Fruit fly (Drosophila melanogaster) whole organism, pupa: ENCODE measurements around the gene CG42538.

Source experiments
- CG10348 ChIP-seq: fragments of 200-800 bp; sonication (Bioruptor generic); IDR thresholded peaks from 2 replicates; pipeline ENCODE4 v1.3.6; 2022; ENCODE audit warnings: missing biosample characterization, missing genetic modification characterization
- CG12605 ChIP-seq: fragments of 200-800 bp; sonication (Bioruptor generic); IDR thresholded peaks from 2 replicates; pipeline ENCODE4 v1.3.6; 2022; ENCODE audit warnings: missing biosample characterization, missing genetic modification characterization
- CG13204 ChIP-seq: fragments of 200-800 bp; sonication (Bioruptor generic); optimal IDR thresholded peaks from 2 replicates; lab custom pipeline; 2018; ENCODE audit warnings: missing biosample characterization, mild to moderate bottlenecking, missing genetic modification characterization, moderate library complexity
- CG14655 ChIP-seq: fragments of 200-800 bp; sonication (Bioruptor generic); optimal IDR thresholded peaks from 3 replicates; lab custom pipeline; 2017; ENCODE audit warnings: mild to moderate bottlenecking, missing biosample characterization, missing genetic modification reagents, missing genetic modification characterization
- CG15710 ChIP-seq: fragments of 200-800 bp; sonication (Bioruptor generic); optimal IDR thresholded peaks from 2 replicates; lab custom pipeline; 2018; ENCODE audit warnings: missing biosample characterization, mild to moderate bottlenecking, missing genetic modification characterization, moderate library complexity
- CG17806 ChIP-seq: fragments of 200-800 bp; sonication (Bioruptor generic); optimal IDR thresholded peaks from 2 replicates; lab custom pipeline; 2018; ENCODE audit warnings: missing biosample characterization, mild to moderate bottlenecking, missing genetic modification characterization, moderate library complexity
- CG32121 ChIP-seq: fragments of 200-800 bp; sonication (Bioruptor generic); IDR thresholded peaks from 2 replicates; pipeline ENCODE4 v1.3.6; 2022; ENCODE audit warnings: missing biosample characterization, missing genetic modification characterization
- CG34367 ChIP-seq: fragments of 200-800 bp; sonication (Bioruptor generic); optimal IDR thresholded peaks from 2 replicates; lab custom pipeline; 2018; ENCODE audit warnings: missing biosample characterization, mild to moderate bottlenecking, missing genetic modification characterization
- CG4496 ChIP-seq: fragments of 200-800 bp; sonication (Bioruptor generic); IDR thresholded peaks from 3 replicates; pipeline ENCODE4 v1.3.6; 2022; ENCODE audit warnings: missing biosample characterization, missing genetic modification characterization
- CG8159 ChIP-seq: fragments of 200-800 bp; sonication (Bioruptor generic); optimal IDR thresholded peaks from 3 replicates; lab custom pipeline; 2018; ENCODE audit warnings: missing biosample characterization, mild to moderate bottlenecking, missing genetic modification characterization, moderate library complexity
- CG8301 ChIP-seq: fragments of 200-800 bp; sonication (Bioruptor generic); optimal IDR thresholded peaks from 2 replicates; lab custom pipeline; 2018; ENCODE audit warnings: missing biosample characterization, mild to moderate bottlenecking, missing genetic modification characterization
- CG9948 ChIP-seq: fragments of 200-800 bp; sonication (Bioruptor generic); optimal IDR thresholded peaks from 2 replicates; lab custom pipeline; 2018; ENCODE audit warnings: missing biosample characterization, mild to moderate bottlenecking, missing genetic modification characterization, moderate library complexity
- D1 ChIP-seq: fragments of 200-800 bp; sonication (Bioruptor generic); optimal IDR thresholded peaks from 2 replicates; lab custom pipeline; 2018; ENCODE audit warnings: missing biosample characterization, mild to moderate bottlenecking, missing genetic modification characterization, moderate library complexity
- EcR ChIP-seq: fragments of 200-800 bp; sonication (Bioruptor generic); optimal IDR thresholded peaks from 3 replicates; lab custom pipeline; 2019; ENCODE audit warnings: missing biosample characterization, missing genetic modification characterization, mild to moderate bottlenecking, moderate library complexity, missing genetic modification reagents
- Ets98B ChIP-seq: fragments of 200-800 bp; sonication (Bioruptor generic); IDR thresholded peaks from 2 replicates; pipeline ENCODE4 v1.3.6; 2022; ENCODE audit warnings: missing biosample characterization, missing genetic modification characterization
- Pif1A ChIP-seq: fragments of 200-800 bp; sonication (Bioruptor generic); optimal IDR thresholded peaks from 3 replicates; lab custom pipeline; 2016; ENCODE audit warnings: missing biosample characterization, missing genetic modification characterization
- Pif1B ChIP-seq: fragments of 200-800 bp; sonication (Bioruptor generic); optimal IDR thresholded peaks from 3 replicates; lab custom pipeline; 2016; ENCODE audit warnings: missing biosample characterization, missing genetic modification characterization
- Snoo ChIP-seq: fragments of 200-800 bp; sonication (Bioruptor generic); optimal IDR thresholded peaks from 3 replicates; lab custom pipeline; 2017; ENCODE audit warnings: missing biosample characterization, mild to moderate bottlenecking, missing genetic modification characterization, inconsistent platforms
- fd96Ca ChIP-seq: fragments of 200-800 bp; sonication (Bioruptor generic); IDR thresholded peaks from 3 replicates; pipeline ENCODE4 v1.3.6; 2022; ENCODE audit warnings: missing biosample characterization, missing genetic modification characterization
- gl ChIP-seq: fragments of 200-800 bp; sonication (Bioruptor generic); optimal IDR thresholded peaks from 2 replicates; lab custom pipeline; 2018; ENCODE audit warnings: missing biosample characterization, mild to moderate bottlenecking, missing genetic modification characterization
- rn ChIP-seq: fragments of 200-800 bp; sonication (Bioruptor generic); IDR thresholded peaks from 2 replicates; pipeline ENCODE4 v1.3.6; 2022; ENCODE audit warnings: missing biosample characterization, missing genetic modification characterization

The CG42538 gene

DNA sequence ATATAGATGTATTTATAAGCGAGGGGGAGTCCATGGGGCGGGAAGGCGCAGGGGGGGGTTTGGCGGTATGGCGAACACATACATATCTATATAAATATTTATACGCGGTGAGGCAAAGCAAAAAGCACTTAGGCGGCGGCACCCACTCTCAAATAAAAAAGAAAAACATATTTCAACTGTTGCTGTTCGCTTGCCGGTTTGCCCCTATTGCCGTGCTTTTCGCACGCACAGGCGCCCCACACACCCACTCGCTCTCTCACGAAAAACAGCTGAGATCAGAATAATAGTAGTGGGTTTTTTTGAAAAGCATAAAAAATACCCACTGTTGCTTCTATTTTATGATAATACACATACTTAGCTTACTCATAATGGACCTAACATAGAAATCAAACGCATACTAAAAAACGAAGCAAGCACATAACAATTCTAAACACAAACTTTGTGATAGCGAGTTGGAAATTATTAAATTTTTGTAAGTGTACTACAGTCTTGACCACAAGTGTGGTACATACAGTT, 33.1 kb upstream of the CG42538 start:
- TF ChIP-seq CG4496 (GFP tag; lab: Robert Waterston, UW): no peak; the same call in 2 of the 3 replicates
- no peak for TF ChIP-seq Pif1B (GFP tag; lab: Kevin White, UChicago)
- no peak for TF ChIP-seq Snoo (tag; lab: Kevin White, UChicago)
- peak; percentile 62 for TF ChIP-seq Pif1A
- TF ChIP-seq CG15710 (tag; lab: Kevin White, UChicago): peak; percentile 27
- peak; percentile 74 for TF ChIP-seq CG14655
- peak; percentile 77 for TF ChIP-seq Ets98B (GFP tag; lab: Robert Waterston, UW)
- no peak for TF ChIP-seq CG8159 (tag; lab: Kevin White, UChicago)
- TF ChIP-seq CG10348: peak; percentile 60; the same call in 1 of the 2 replicates
- peak; percentile 88 for TF ChIP-seq CG32121
- TF ChIP-seq CG17806: peak; percentile 10
- no peak for TF ChIP-seq CG13204 (GFP tag; lab: Kevin White, UChicago)
- TF ChIP-seq CG12605 (GFP tag; lab: Robert Waterston, UW): peak; percentile 30; the same call in 1 of the 2 replicates
- peak; percentile 73 for TF ChIP-seq CG8301 (tag; lab: Kevin White, UChicago)

DNA sequence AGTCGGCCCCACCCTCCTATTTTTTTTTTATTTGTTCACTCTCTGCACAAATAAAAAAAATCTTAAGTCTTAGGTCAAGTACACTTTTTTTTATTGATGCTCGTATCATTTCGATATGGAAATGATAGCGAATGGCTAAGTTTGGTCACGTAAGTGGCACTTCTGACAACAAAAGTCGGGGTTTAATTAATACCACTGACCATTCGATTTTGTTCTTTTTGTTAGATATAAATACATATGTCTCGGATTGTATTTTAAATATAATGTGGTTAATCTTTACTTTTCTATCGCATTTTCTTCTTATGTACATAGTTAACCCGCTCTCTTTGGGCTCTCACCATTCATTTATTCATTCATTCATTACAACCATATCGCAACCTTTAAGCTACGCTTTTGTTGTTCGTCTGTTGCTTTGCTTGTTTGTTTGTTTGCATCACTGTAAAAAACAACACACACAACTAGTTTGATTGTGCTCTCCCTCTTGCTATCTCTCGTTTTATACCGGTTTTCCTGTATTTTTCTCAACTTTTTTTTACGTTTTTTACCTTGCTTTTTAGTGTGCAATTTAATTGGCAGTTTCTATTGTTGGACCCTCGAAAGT, 32.1 kb upstream of the CG42538 start:
- TF ChIP-seq CG13204 (GFP tag; lab: Kevin White, UChicago): peak; percentile 41
- peak; percentile 1 for TF ChIP-seq CG9948 (tag; lab: Kevin White, UChicago)
- TF ChIP-seq CG14655: peak; percentile 62
- no peak for TF ChIP-seq Snoo (tag; lab: Kevin White, UChicago)
- peak; percentile 12 for TF ChIP-seq CG17806
- TF ChIP-seq CG32121: peak; percentile 48; the same call in 1 of the 2 replicates
- peak; percentile 32 for TF ChIP-seq CG15710 (tag; lab: Kevin White, UChicago)
- TF ChIP-seq EcR (GFP tag; lab: Kevin White, UChicago): no peak
- TF ChIP-seq D1: no peak
- no peak for TF ChIP-seq rn (GFP tag; lab: Robert Waterston, UW)
- peak; percentile 26 for TF ChIP-seq CG34367 (tag; lab: Kevin White, UChicago)
- TF ChIP-seq Ets98B (GFP tag; lab: Robert Waterston, UW): peak; percentile 62
- peak; percentile 37 for TF ChIP-seq Pif1B (GFP tag; lab: Kevin White, UChicago)
- peak; percentile 52 for TF ChIP-seq CG8301 (tag; lab: Kevin White, UChicago)
- peak; percentile 78 for TF ChIP-seq gl
- no peak for TF ChIP-seq CG10348
- peak; percentile 84 for TF ChIP-seq CG12605 (GFP tag; lab: Robert Waterston, UW)
- no peak; the same call in 1 of the 3 replicates for TF ChIP-seq fd96Ca
- TF ChIP-seq Pif1A: peak; percentile 60
- TF ChIP-seq CG8159 (tag; lab: Kevin White, UChicago): no peak
- no peak for TF ChIP-seq CG4496 (GFP tag; lab: Robert Waterston, UW)

DNA sequence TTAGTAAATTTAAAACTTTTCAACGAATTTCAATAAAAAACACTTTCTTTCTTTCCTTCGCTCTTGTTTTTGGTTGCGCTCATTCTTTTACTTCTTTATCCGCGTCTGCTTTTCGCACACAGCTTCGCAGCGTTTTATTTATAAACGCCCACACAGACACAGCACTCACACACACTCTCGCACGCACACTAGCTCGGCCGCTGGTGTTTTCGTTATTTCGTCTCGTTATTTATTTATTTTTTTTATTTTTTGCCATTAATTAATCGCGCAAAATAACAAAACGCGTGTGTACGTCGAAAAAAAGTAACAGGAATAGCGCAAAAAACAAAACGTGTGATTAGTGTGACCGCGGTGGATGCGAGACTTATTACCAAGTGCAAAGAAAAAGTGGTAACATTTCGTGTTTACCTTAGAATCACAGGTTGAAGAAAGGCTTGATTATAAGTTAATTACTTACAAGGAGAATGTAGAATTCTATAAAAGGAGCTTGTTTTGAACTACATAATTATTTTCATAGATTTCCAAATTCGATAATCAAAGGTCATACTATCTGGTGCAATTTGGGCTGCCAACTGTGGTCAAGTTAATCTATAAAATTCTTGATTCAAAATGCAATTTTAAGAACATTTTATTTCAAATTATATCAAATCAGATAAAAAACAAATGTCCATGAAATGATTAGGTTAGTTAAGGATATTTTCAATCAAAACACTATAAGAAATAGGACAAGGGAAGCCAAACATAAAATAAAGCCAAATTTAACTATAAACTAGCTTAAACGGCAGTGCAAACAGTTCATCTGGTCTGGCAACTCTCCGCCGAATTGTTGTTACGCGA, 29.7 kb upstream of the CG42538 start, which contains the start of the genes hzg and mRpS31:
TSS of gene hzg (minus strand) at position 336 of the 837 bp plus-strand sequence.
TSS of gene mRpS31 (plus strand) at position 793 of the 837 bp plus-strand sequence.
- peak; percentile 75 for TF ChIP-seq CG34367 (tag; lab: Kevin White, UChicago)
- peak; percentile 57; the same call in 1 of the 3 replicates for TF ChIP-seq CG4496 (GFP tag; lab: Robert Waterston, UW)
- TF ChIP-seq CG12605 (GFP tag; lab: Robert Waterston, UW): peak; percentile 91
- no peak for TF ChIP-seq CG10348
- TF ChIP-seq gl: peak; percentile 87
- TF ChIP-seq D1: peak; percentile 11
- peak; percentile 28 for TF ChIP-seq EcR (GFP tag; lab: Kevin White, UChicago)
- TF ChIP-seq fd96Ca: peak; percentile 80; the same call in 2 of the 3 replicates
- TF ChIP-seq CG14655: peak; percentile 72
- peak; percentile 34 for TF ChIP-seq CG8301 (tag; lab: Kevin White, UChicago)
- TF ChIP-seq rn (GFP tag; lab: Robert Waterston, UW): no peak
- peak; percentile 47 for TF ChIP-seq CG32121
- TF ChIP-seq Pif1B (GFP tag; lab: Kevin White, UChicago): peak; percentile 65
- TF ChIP-seq Snoo (tag; lab: Kevin White, UChicago): peak; percentile 8
- peak; percentile 56 for TF ChIP-seq CG8159 (tag; lab: Kevin White, UChicago)
- TF ChIP-seq Pif1A: peak; percentile 69
- peak; percentile 84 for TF ChIP-seq CG13204 (GFP tag; lab: Kevin White, UChicago)
- TF ChIP-seq CG17806: peak; percentile 42
- TF ChIP-seq Ets98B (GFP tag; lab: Robert Waterston, UW): peak; percentile 76
- peak; percentile 70 for TF ChIP-seq CG15710 (tag; lab: Kevin White, UChicago)
- TF ChIP-seq CG9948 (tag; lab: Kevin White, UChicago): peak; percentile 44

DNA sequence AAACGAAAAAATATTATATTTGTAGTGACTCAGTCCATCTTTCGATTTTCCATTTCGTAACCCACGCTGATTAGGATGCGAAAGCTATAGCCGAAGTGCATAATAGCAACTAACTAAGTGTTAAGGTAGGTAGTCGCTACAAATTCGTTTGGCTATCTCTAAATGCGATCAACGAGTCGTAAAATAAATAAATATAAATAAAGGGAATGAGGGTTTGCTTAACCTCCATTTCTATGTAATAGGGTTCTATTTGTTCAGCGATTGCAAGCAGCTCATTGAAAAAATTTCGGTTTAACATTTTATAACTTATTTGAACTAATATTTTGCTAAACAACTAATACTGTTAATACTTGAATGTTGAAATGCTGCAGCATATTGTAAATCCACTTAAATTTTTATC, 24.1 kb upstream of the CG42538 start:
- TF ChIP-seq CG9948 (tag; lab: Kevin White, UChicago) (no peak), D1 (no peak), EcR (GFP tag; lab: Kevin White, UChicago) (no peak), CG4496 (GFP tag; lab: Robert Waterston, UW) (no peak), CG12605 (GFP tag; lab: Robert Waterston, UW) (no peak), CG34367 (tag; lab: Kevin White, UChicago) (no peak), CG15710 (tag; lab: Kevin White, UChicago) (no peak), Snoo (tag; lab: Kevin White, UChicago) (no peak), Ets98B (GFP tag; lab: Robert Waterston, UW) (no peak), CG32121 (no peak), CG14655 (no peak), CG13204 (GFP tag; lab: Kevin White, UChicago) (no peak)
